Fruit fly (Drosophila melanogaster) whole organism, embryonic: ENCODE measurements around the gene Ptpmeg2.

Experiments used
- Asciz ChIP-seq: fragments of 200-800 bp; sonication (Bioruptor generic); optimal IDR thresholded peaks from 2 replicates; lab custom pipeline; 2017; ENCODE audit warnings: missing biosample characterization, mild to moderate bottlenecking, missing genetic modification characterization, missing genetic modification reagents
- Atf3 ChIP-seq: fragments of 200-800 bp; sonication (Bioruptor generic); optimal IDR thresholded peaks from 3 replicates; lab custom pipeline; 2016; ENCODE audit warnings: missing biosample characterization, missing genetic modification characterization
- Bgb ChIP-seq: fragments of 200-800 bp; sonication (Bioruptor generic); IDR thresholded peaks from 2 replicates; pipeline ENCODE4 v1.3.6; 2022; ENCODE audit warnings: missing biosample characterization, missing genetic modification characterization; ENCODE audit not compliant: partially characterized antibody
- CG10321 ChIP-seq: fragments of 200-800 bp; sonication (Bioruptor generic); IDR thresholded peaks from 2 replicates; pipeline ENCODE4 v1.3.6; 2022; ENCODE audit warnings: missing biosample characterization, missing genetic modification characterization
- CG10431 ChIP-seq: fragments of 200-800 bp; sonication (Bioruptor generic); optimal IDR thresholded peaks from 3 replicates; lab custom pipeline; 2018; ENCODE audit warnings: missing biosample characterization, mild to moderate bottlenecking, missing genetic modification characterization
- CG11247 ChIP-seq: fragments of 200-800 bp; sonication (Bioruptor generic); IDR thresholded peaks from 2 replicates; pipeline ENCODE4 v1.3.6; 2022; ENCODE audit warnings: missing biosample characterization, missing genetic modification characterization
- CG11560 ChIP-seq: fragments of 200-800 bp; sonication (Bioruptor generic); IDR thresholded peaks from 3 replicates; pipeline ENCODE4 v1.3.6; 2022; ENCODE audit warnings: missing biosample characterization, missing genetic modification characterization
- CG12071 ChIP-seq: fragments of 200-800 bp; sonication (Bioruptor generic); optimal IDR thresholded peaks from 3 replicates; lab custom pipeline; 2018; ENCODE audit warnings: missing biosample characterization, mild to moderate bottlenecking, missing genetic modification characterization
- CG12744 ChIP-seq: fragments of 200-800 bp; sonication (Bioruptor generic); optimal IDR thresholded peaks from 2 replicates; lab custom pipeline; 2016; ENCODE audit warnings: missing biosample characterization, missing genetic modification characterization
- CG15073 ChIP-seq: fragments of 200-800 bp; sonication (Bioruptor generic); optimal IDR thresholded peaks from 2 replicates; lab custom pipeline; 2016; ENCODE audit warnings: missing biosample characterization, missing genetic modification characterization
- CG15269 ChIP-seq: fragments of 200-800 bp; sonication (Bioruptor generic); optimal IDR thresholded peaks from 2 replicates; lab custom pipeline; 2018; ENCODE audit warnings: missing biosample characterization, mild to moderate bottlenecking, missing genetic modification characterization, moderate library complexity
- CG16779 ChIP-seq: fragments of 200-800 bp; sonication (Bioruptor generic); IDR thresholded peaks from 2 replicates; pipeline ENCODE4 v1.3.6; 2022; ENCODE audit warnings: missing biosample characterization, missing genetic modification characterization
- CG17912 ChIP-seq: fragments of 200-800 bp; sonication (Bioruptor generic); optimal IDR thresholded peaks from 2 replicates; lab custom pipeline; 2018; ENCODE audit warnings: missing biosample characterization, mild to moderate bottlenecking, missing genetic modification characterization
- CG18599 ChIP-seq: fragments of 200-800 bp; sonication (Bioruptor generic); optimal IDR thresholded peaks from 3 replicates; lab custom pipeline; 2017; ENCODE audit warnings: missing biosample characterization, missing genetic modification characterization, mild to moderate bottlenecking, moderate library complexity, missing genetic modification reagents
- CG2120 ChIP-seq: fragments of 200-800 bp; sonication (Bioruptor generic); optimal IDR thresholded peaks from 3 replicates; lab custom pipeline; 2016; ENCODE audit warnings: missing biosample characterization, missing genetic modification characterization
- CG31365 ChIP-seq: fragments of 200-800 bp; sonication (Bioruptor generic); optimal IDR thresholded peaks from 2 replicates; lab custom pipeline; 2018; ENCODE audit warnings: missing biosample characterization, mild to moderate bottlenecking, missing genetic modification characterization
- CG33213 ChIP-seq: fragments of 200-800 bp; sonication (Bioruptor generic); optimal IDR thresholded peaks from 3 replicates; lab custom pipeline; 2016; ENCODE audit warnings: missing biosample characterization, missing genetic modification characterization
- CG3847 ChIP-seq: fragments of 200-800 bp; sonication (Bioruptor generic); IDR thresholded peaks from 2 replicates; pipeline ENCODE4 v1.3.6; 2022; ENCODE audit warnings: missing biosample characterization, missing genetic modification characterization
- CG4707 ChIP-seq: fragments of 200-800 bp; sonication (Bioruptor generic); optimal IDR thresholded peaks from 2 replicates; lab custom pipeline; 2018; ENCODE audit warnings: missing biosample characterization, mild to moderate bottlenecking, missing genetic modification characterization, moderate library complexity
- CG6683 ChIP-seq: fragments of 200-800 bp; sonication (Bioruptor generic); optimal IDR thresholded peaks from 2 replicates; lab custom pipeline; 2017; ENCODE audit warnings: missing biosample characterization, mild to moderate bottlenecking, missing genetic modification characterization, missing genetic modification reagents
- CG7556 ChIP-seq: fragments of 200-800 bp; sonication (Bioruptor generic); optimal IDR thresholded peaks from 2 replicates; lab custom pipeline; 2017; ENCODE audit warnings: missing biosample characterization, mild to moderate bottlenecking, missing genetic modification characterization
- CG8359 ChIP-seq: fragments of 200-800 bp; sonication (Bioruptor generic); optimal IDR thresholded peaks from 2 replicates; lab custom pipeline; 2017; ENCODE audit warnings: missing biosample characterization, mild to moderate bottlenecking, missing genetic modification characterization, borderline replicate concordance
- CG9609 ChIP-seq: fragments of 200-800 bp; sonication (Bioruptor generic); optimal IDR thresholded peaks from 3 replicates; lab custom pipeline; 2016; ENCODE audit warnings: missing biosample characterization, missing genetic modification characterization
- Dref ChIP-seq: fragments of 200-800 bp; sonication (Bioruptor generic); IDR thresholded peaks from 2 replicates; pipeline ENCODE4 v1.3.6; 2022; ENCODE audit warnings: missing biosample characterization, missing genetic modification characterization
- GATAe ChIP-seq: fragments of 200-800 bp; sonication (Bioruptor generic); conservative IDR thresholded peaks from 2 replicates; pipeline ENCODE4 v1.3.6; 2022; ENCODE audit warnings: missing biosample characterization, missing genetic modification characterization
- HLHmδ ChIP-seq: fragments of 200-800 bp; sonication (Bioruptor generic); optimal IDR thresholded peaks from 2 replicates; lab custom pipeline; 2018; ENCODE audit warnings: missing biosample characterization, mild to moderate bottlenecking, missing genetic modification characterization, moderate library complexity
- Mad ChIP-seq: fragments of 200-800 bp; sonication (Bioruptor generic); optimal IDR thresholded peaks from 2 replicates; lab custom pipeline; 2016; ENCODE audit warnings: missing biosample characterization, missing genetic modification characterization
- Neu2 ChIP-seq: fragments of 200-800 bp; sonication (Bioruptor generic); optimal IDR thresholded peaks from 3 replicates; lab custom pipeline; 2016; ENCODE audit warnings: missing biosample characterization, missing genetic modification characterization, borderline replicate concordance
- Oli ChIP-seq: fragments of 200-800 bp; sonication (Bioruptor generic); optimal IDR thresholded peaks from 2 replicates; lab custom pipeline; 2018; ENCODE audit warnings: missing biosample characterization, mild to moderate bottlenecking, missing genetic modification characterization, moderate library complexity
- Side ChIP-seq: fragments of 200-800 bp; sonication (Bioruptor generic); optimal IDR thresholded peaks from 2 replicates; lab custom pipeline; 2016; ENCODE audit warnings: missing biosample characterization, missing genetic modification characterization
- bab2 ChIP-seq: fragments of 200-800 bp; sonication (Bioruptor generic); optimal IDR thresholded peaks from 2 replicates; lab custom pipeline; 2016; ENCODE audit warnings: missing biosample characterization, missing genetic modification characterization
- bcd ChIP-seq: fragments of 200-800 bp; sonication (Bioruptor generic); optimal IDR thresholded peaks from 2 replicates; lab custom pipeline; 2017; ENCODE audit warnings: missing biosample characterization, mild to moderate bottlenecking, missing genetic modification characterization
- cato ChIP-seq: fragments of 200-800 bp; sonication (Bioruptor generic); optimal IDR thresholded peaks from 2 replicates; lab custom pipeline; 2016; ENCODE audit warnings: missing biosample characterization, missing genetic modification characterization, borderline replicate concordance
- disco-r ChIP-seq: fragments of 200-800 bp; sonication (Bioruptor generic); optimal IDR thresholded peaks from 2 replicates; lab custom pipeline; 2016; ENCODE audit warnings: missing biosample characterization, missing genetic modification characterization
- dmrt11E ChIP-seq: fragments of 200-800 bp; sonication (Bioruptor generic); optimal IDR thresholded peaks from 3 replicates; lab custom pipeline; 2018; ENCODE audit warnings: missing biosample characterization, mild to moderate bottlenecking, missing genetic modification characterization, moderate library complexity
- fd102C ChIP-seq: fragments of 200-800 bp; sonication (Bioruptor generic); optimal IDR thresholded peaks from 2 replicates; lab custom pipeline; 2018; ENCODE audit warnings: missing biosample characterization, mild to moderate bottlenecking, missing genetic modification characterization, moderate library complexity
- gce ChIP-seq: fragments of 200-800 bp; sonication (Bioruptor generic); IDR thresholded peaks from 3 replicates; pipeline ENCODE4 v1.3.6; 2022; ENCODE audit warnings: missing biosample characterization, missing genetic modification characterization
- gfzf ChIP-seq: fragments of 200-800 bp; sonication (Bioruptor generic); optimal IDR thresholded peaks from 2 replicates; lab custom pipeline; 2016; ENCODE audit warnings: missing biosample characterization, mild to moderate bottlenecking, missing genetic modification characterization, moderate library complexity
- grn ChIP-seq: fragments of 200-800 bp; sonication (Bioruptor generic); optimal IDR thresholded peaks from 3 replicates; lab custom pipeline; 2017; ENCODE audit warnings: missing biosample characterization, missing genetic modification characterization
- gsb ChIP-seq: fragments of 200-800 bp; sonication (Bioruptor generic); IDR thresholded peaks from 2 replicates; pipeline ENCODE4 v1.3.6; 2022; ENCODE audit warnings: missing biosample characterization, missing genetic modification characterization
- inv ChIP-seq: fragments of 200-800 bp; sonication (Bioruptor generic); IDR thresholded peaks from 2 replicates; pipeline ENCODE4 v1.3.6; 2022; ENCODE audit warnings: missing biosample characterization, missing genetic modification characterization; ENCODE audit not compliant: partially characterized antibody
- jing ChIP-seq: fragments of 200-800 bp; sonication (Bioruptor generic); optimal IDR thresholded peaks from 2 replicates; lab custom pipeline; 2018; ENCODE audit warnings: missing biosample characterization, mild to moderate bottlenecking, missing genetic modification characterization
- jumu ChIP-seq: fragments of 200-800 bp; sonication (Bioruptor generic); optimal IDR thresholded peaks from 3 replicates; lab custom pipeline; 2016; ENCODE audit warnings: missing biosample characterization, missing genetic modification characterization
- mirr ChIP-seq: fragments of 200-800 bp; sonication (Bioruptor generic); optimal IDR thresholded peaks from 3 replicates; lab custom pipeline; 2018; ENCODE audit warnings: missing biosample characterization, mild to moderate bottlenecking, missing genetic modification characterization
- oc ChIP-seq: fragments of 200-800 bp; sonication (Bioruptor generic); optimal IDR thresholded peaks from 2 replicates; lab custom pipeline; 2018; ENCODE audit warnings: missing biosample characterization, mild to moderate bottlenecking, missing genetic modification characterization, moderate library complexity
- pb ChIP-seq: fragments of 200-800 bp; sonication (Bioruptor generic); optimal IDR thresholded peaks from 3 replicates; lab custom pipeline; 2016; ENCODE audit warnings: missing biosample characterization, missing genetic modification characterization
- pros ChIP-seq: fragments of 200-800 bp; sonication (Bioruptor generic); optimal IDR thresholded peaks from 3 replicates; lab custom pipeline; 2019; ENCODE audit warnings: missing biosample characterization, mild to moderate bottlenecking, missing genetic modification characterization, moderate library complexity
- pum ChIP-seq: fragments of 200-800 bp; sonication (Bioruptor generic); optimal IDR thresholded peaks from 2 replicates; lab custom pipeline; 2016; ENCODE audit warnings: missing biosample characterization, missing genetic modification characterization
- tup ChIP-seq: fragments of 200-800 bp; sonication (Bioruptor generic); optimal IDR thresholded peaks from 2 replicates; lab custom pipeline; 2016; ENCODE audit warnings: missing biosample characterization, mild to moderate bottlenecking, missing genetic modification characterization, moderate library complexity
- vvl ChIP-seq: fragments of 200-800 bp; sonication (Bioruptor generic); IDR thresholded peaks from 2 replicates; pipeline ENCODE4 v1.3.6; 2022; ENCODE audit warnings: missing biosample characterization, missing genetic modification characterization

The Ptpmeg2 gene

DNA sequence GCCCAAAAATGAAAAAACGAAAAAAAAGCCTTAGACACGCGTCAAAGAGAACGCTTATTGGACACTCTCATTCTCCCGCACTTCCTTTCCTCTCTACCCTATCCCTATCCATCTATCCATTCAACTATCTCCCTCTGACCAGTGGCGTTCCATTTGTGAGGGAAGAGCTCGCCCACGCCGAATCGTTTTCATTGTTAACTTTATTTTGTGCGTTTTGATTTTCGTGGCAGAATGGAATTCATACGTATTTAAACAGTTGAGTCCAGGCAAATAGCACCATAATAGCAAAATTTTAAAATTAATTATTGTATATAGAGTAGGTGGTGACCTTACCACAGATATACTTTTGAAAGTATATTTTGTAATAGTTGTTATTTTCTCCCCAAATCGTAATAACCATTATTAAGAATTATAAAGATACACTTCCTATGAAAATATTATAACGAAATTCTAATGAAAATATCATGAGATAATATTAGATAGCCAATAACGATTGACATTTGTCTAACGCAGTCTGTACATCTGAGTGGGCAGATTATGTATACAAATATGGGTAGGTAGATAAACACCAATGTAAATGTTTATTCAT lies 17.7 kb downstream of the Ptpmeg2 start (continued):
- TF ChIP-seq CG17912 (GFP tag; lab: Kevin White, UChicago) (no peak), Mad (no peak), gsb (GFP tag; lab: Robert Waterston, UW) (no peak; the same call in 1 of the 2 replicates), tup (GFP tag; lab: Kevin White, UChicago) (no peak), Bgb (GFP tag; lab: Robert Waterston, UW) (no peak), dmrt11E (tag; lab: Kevin White, UChicago) (no peak), CG11247 (GFP tag; lab: Robert Waterston, UW) (peak; percentile 42), Atf3 (no peak), CG18599 (GFP tag; lab: Kevin White, UChicago) (peak; percentile 87), CG6683 (GFP tag; lab: Kevin White, UChicago) (peak; percentile 62), jumu (GFP tag; lab: Kevin White, UChicago) (no peak), inv (no peak), mirr (GFP tag; lab: Kevin White, UChicago) (peak; percentile 10), Neu2 (GFP tag; lab: Kevin White, UChicago) (no peak), pum (GFP tag; lab: Kevin White, UChicago) (no peak), CG4707 (GFP tag; lab: Kevin White, UChicago) (no peak), bcd (GFP tag; lab: Kevin White, UChicago) (peak; percentile 76), cato (GFP tag; lab: Kevin White, UChicago) (no peak), CG10431 (no peak), CG15269 (peak; percentile 88), jing (GFP tag; lab: Kevin White, UChicago) (no peak), Oli (tag; lab: Kevin White, UChicago) (peak; percentile 68), CG12744 (GFP tag; lab: Kevin White, UChicago) (no peak), CG10321 (GFP tag; lab: Robert Waterston, UW) (no peak), CG33213 (GFP tag; lab: Kevin White, UChicago) (no peak), Asciz (GFP tag; lab: Kevin White, UChicago) (peak; percentile 36), vvl (GFP tag; lab: Robert Waterston, UW) (peak; percentile 76), CG8359 (no peak), disco-r (no peak), oc (tag; lab: Kevin White, UChicago) (peak; percentile 10), gfzf (GFP tag; lab: Kevin White, UChicago) (no peak), HLHmδ (GFP tag; lab: Kevin White, UChicago) (no peak), Dref (GFP tag; lab: Robert Waterston, UW) (no peak), fd102C (no peak), CG3847 (GFP tag; lab: Robert Waterston, UW) (peak; percentile 69), CG9609 (GFP tag; lab: Kevin White, UChicago) (no peak), CG16779 (GFP tag; lab: Robert Waterston, UW) (no peak), pb (GFP tag; lab: Kevin White, UChicago) (no peak), pros (GFP tag; lab: Kevin White, UChicago) (no peak), CG15073 (no peak), grn (GFP tag; lab: Kevin White, UChicago) (no peak), bab2 (GFP tag; lab: Kevin White, UChicago) (no peak), GATAe (no peak), CG12071 (GFP tag; lab: Kevin White, UChicago) (peak; percentile 28), CG11560 (tag; lab: Robert Waterston, UW) (no peak), gce (GFP tag; lab: Robert Waterston, UW) (no peak; the same call in 2 of the 3 replicates), CG2120 (GFP tag; lab: Kevin White, UChicago) (peak; percentile 80), CG7556 (GFP tag; lab: Kevin White, UChicago) (peak; percentile 77), Side (no peak), CG31365 (tag; lab: Kevin White, UChicago) (peak; percentile 12)
